Fruit fly (Drosophila melanogaster): ENCODE data around the gene CG43318.

Gene CG43318

DNA sequence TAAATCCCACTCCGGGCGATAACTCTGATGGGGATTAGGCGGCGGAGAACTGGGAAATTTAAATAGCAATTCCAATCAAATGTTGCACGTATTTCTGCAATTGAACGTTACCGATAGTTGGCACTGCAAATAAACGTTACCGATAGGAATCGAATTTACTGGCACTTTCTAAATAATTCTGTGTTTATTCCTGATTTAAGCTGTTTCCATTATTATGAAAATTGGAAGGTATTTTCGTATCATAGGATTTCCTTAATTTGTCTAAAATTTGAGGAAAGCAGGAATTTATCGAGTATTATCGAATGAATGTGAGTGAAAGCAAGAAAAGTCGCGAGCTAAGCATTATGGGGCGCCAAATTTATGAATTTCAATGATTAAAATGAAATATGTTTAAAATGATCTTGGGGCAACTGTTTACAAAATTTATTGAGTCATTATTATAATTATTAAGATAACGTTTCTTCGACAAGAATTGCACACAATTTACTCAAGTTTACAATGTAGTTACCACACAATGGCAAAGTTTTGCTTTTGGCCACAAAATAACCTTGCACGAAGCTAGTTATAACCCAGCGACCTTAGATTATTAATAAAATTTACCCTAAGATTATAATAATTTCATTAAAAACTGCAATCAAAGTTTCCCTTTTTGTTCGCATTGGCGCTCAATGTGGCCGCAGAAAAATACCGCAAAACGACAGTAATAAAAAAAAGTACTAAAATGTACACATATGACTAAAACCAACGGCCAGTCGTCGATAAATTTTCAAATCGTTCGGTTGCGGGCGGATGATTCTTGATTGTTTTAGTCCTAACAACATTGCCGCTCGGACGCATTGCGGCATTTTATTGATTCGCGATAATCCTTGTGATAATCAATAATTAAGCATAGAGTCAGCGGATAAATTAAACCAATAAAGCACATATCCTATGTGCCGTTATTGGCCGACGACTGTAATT lies 29.4 kb downstream of the CG43318 start, which contains the start of gene alpha-Man-IIb:
alpha-Man-IIb (plus strand) TSS at position 747 of the 960 bp plus-strand sequence.
- TF ChIP-seq fd96Ca (GFP tag; IDR thresholded peaks at IDR 0.05) (no peak), CG4496 (GFP tag; IDR thresholded peaks at IDR 0.05) (0 out of 3 replicates have a peak, but pooled peaks have one; percentile 40), Ets98B (GFP tag; IDR thresholded peaks at IDR 0.05) (peak; percentile 19; the same call in 1 of the 2 replicates)

dm6 chr3R:15802006-15802405 lies 31.2 kb downstream of the CG43318 start, which contains the start of gene CG9593:
TSS of gene CG9593 (plus strand) at chr3R:15802275.
- TF ChIP-seq CG8301 (tag; optimal IDR thresholded peaks at IDR 0.05) (no peak), CG32121 (GFP tag; IDR thresholded peaks at IDR 0.05) (no peak), rn (GFP tag; IDR thresholded peaks at IDR 0.05) (no peak), CG14655 (GFP tag; optimal IDR thresholded peaks at IDR 0.05) (no peak), CG13204 (GFP tag; optimal IDR thresholded peaks at IDR 0.05) (no peak), Ets98B (GFP tag; IDR thresholded peaks at IDR 0.05) (no peak), CG34367 (tag; optimal IDR thresholded peaks at IDR 0.05) (no peak), CG17806 (tag; optimal IDR thresholded peaks at IDR 0.05) (no peak), gl (tag; optimal IDR thresholded peaks at IDR 0.05) (no peak), CG8159 (tag; optimal IDR thresholded peaks at IDR 0.05) (no peak), CG9948 (tag; optimal IDR thresholded peaks at IDR 0.05) (no peak), CG4496 (GFP tag; IDR thresholded peaks at IDR 0.05) (no peak)

DNA sequence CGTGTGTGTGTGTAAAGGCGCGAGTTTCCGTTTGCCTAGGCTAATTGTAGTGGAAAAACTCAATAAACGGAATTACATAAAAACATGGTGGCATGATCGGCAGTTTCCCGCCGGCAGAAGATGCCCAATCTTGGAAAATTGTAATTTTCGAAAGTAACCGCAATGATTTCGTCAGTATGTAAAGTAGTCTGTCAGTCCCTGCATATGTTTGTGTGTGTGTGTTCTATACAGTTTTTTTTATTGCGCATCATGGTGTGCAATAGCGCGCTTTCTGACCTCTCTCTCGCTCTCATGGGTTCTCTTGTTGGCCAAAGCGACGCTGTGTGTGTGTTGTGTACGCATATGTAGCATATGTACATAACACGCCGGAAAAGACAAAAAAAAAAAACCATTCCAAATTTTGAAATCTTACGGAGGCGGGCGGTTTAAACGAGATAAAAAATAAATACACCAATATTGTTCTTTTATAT lies 38.9 kb downstream of the CG43318 start:
- TF ChIP-seq D1 (tag; optimal IDR thresholded peaks at IDR 0.05) (no peak), CG34367 (tag; optimal IDR thresholded peaks at IDR 0.05) (peak; percentile 32), rn (GFP tag; IDR thresholded peaks at IDR 0.05) (no peak), Pif1B (GFP tag; optimal IDR thresholded peaks at IDR 0.05) (peak; percentile 42), CG4496 (GFP tag; IDR thresholded peaks at IDR 0.05) (peak; percentile 70; the same call in 2 of the 3 replicates), CG8301 (tag; optimal IDR thresholded peaks at IDR 0.05) (peak; percentile 32), CG15710 (tag; optimal IDR thresholded peaks at IDR 0.05) (peak; percentile 21), fd96Ca (GFP tag; IDR thresholded peaks at IDR 0.05) (peak; percentile 45; the same call in 1 of the 3 replicates), CG13204 (GFP tag; optimal IDR thresholded peaks at IDR 0.05) (peak; percentile 17), Ets98B (GFP tag; IDR thresholded peaks at IDR 0.05) (peak; percentile 28; the same call in 1 of the 2 replicates), gl (tag; optimal IDR thresholded peaks at IDR 0.05) (peak; percentile 23), Pif1A (GFP tag; optimal IDR thresholded peaks at IDR 0.05) (no peak)

DNA sequence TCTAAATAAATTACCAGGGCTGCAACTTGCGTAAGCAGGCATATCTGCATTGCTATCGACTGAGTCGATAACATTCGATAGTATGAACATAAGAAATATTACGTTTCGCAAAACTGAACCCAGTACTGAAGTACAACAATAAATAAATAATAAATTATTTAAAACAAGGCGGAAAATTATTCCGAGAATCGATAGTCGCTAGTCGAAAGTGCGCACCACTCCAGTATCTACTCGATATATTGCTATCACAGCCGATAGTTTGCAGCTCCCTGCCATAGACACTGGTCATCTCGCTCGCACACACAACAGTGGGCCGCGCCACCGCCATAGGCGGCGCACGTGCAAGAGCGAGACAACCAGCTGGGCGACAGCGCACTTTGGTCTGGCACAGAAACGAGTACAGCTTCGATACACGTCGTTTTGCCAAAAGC lies 39.8 kb downstream of the CG43318 start, which contains the start of gene nsl1:
nsl1 (plus strand) TSS at position 411 of the 431 bp plus-strand sequence.
- peak; percentile 34 for TF ChIP-seq CG8159 (tag; optimal IDR thresholded peaks at IDR 0.05)
- TF ChIP-seq CG12605 (GFP tag; IDR thresholded peaks at IDR 0.05) = 0 out of 2 replicates have a peak, but pooled peaks have one; percentile 22
- TF ChIP-seq CG9948 (tag; optimal IDR thresholded peaks at IDR 0.05) = no peak
- TF ChIP-seq D1 (tag; optimal IDR thresholded peaks at IDR 0.05) = no peak
- TF ChIP-seq EcR (GFP tag; optimal IDR thresholded peaks at IDR 0.05) = no peak
- TF ChIP-seq CG4496 (GFP tag; IDR thresholded peaks at IDR 0.05) = peak; percentile 72; the same call in 2 of the 3 replicates
- no peak for TF ChIP-seq CG10348 (GFP tag; IDR thresholded peaks at IDR 0.05)
- no peak for TF ChIP-seq Pif1A (GFP tag; optimal IDR thresholded peaks at IDR 0.05)
- peak; percentile 63 for TF ChIP-seq Pif1B (GFP tag; optimal IDR thresholded peaks at IDR 0.05)
- no peak for TF ChIP-seq CG32121 (GFP tag; IDR thresholded peaks at IDR 0.05)
- TF ChIP-seq Snoo (tag; optimal IDR thresholded peaks at IDR 0.05) = peak; percentile 58
- no peak for TF ChIP-seq CG8301 (tag; optimal IDR thresholded peaks at IDR 0.05)
- 0 out of 2 replicates have a peak, but pooled peaks have one; percentile 18 for TF ChIP-seq rn (GFP tag; IDR thresholded peaks at IDR 0.05)
- peak; percentile 51 for TF ChIP-seq Ets98B (GFP tag; IDR thresholded peaks at IDR 0.05)
- TF ChIP-seq CG14655 (GFP tag; optimal IDR thresholded peaks at IDR 0.05) = no peak
- TF ChIP-seq CG17806 (tag; optimal IDR thresholded peaks at IDR 0.05) = no peak
- TF ChIP-seq CG15710 (tag; optimal IDR thresholded peaks at IDR 0.05) = peak; percentile 31
- TF ChIP-seq CG34367 (tag; optimal IDR thresholded peaks at IDR 0.05) = peak; percentile 4
- peak; percentile 39; the same call in 1 of the 3 replicates for TF ChIP-seq fd96Ca (GFP tag; IDR thresholded peaks at IDR 0.05)
- TF ChIP-seq gl (tag; optimal IDR thresholded peaks at IDR 0.05) = peak; percentile 56
- no peak for TF ChIP-seq CG13204 (GFP tag; optimal IDR thresholded peaks at IDR 0.05)

DNA sequence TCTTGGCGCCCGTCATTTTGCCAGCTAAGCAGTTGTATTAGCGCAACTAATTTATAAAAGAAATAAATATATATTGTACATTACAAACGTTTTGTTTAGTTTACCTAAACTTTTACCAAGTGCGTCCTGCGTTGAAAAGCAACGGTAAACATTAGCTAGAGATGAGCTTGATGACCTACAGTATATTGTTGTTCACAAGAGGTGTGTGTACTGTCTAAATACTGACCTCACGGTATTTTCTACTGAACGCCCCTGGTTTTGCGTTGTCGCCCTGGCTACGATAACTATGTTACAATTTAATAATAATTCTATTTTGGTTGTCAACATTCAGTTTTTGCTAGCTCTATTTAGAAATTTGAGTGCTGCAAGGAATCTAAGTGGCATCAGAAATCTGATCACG lies 40.8 kb downstream of the CG43318 start, which contains the start of gene Acyp2:
Acyp2 (plus strand) TSS at position 262 of the 400 bp plus-strand sequence.
- TF ChIP-seq CG8301 (tag; optimal IDR thresholded peaks at IDR 0.05) (no peak), CG14655 (GFP tag; optimal IDR thresholded peaks at IDR 0.05) (no peak), Pif1A (GFP tag; optimal IDR thresholded peaks at IDR 0.05) (no peak), CG13204 (GFP tag; optimal IDR thresholded peaks at IDR 0.05) (no peak), CG17806 (tag; optimal IDR thresholded peaks at IDR 0.05) (no peak), CG10348 (GFP tag; IDR thresholded peaks at IDR 0.05) (no peak), gl (tag; optimal IDR thresholded peaks at IDR 0.05) (no peak), EcR (GFP tag; optimal IDR thresholded peaks at IDR 0.05) (no peak), D1 (tag; optimal IDR thresholded peaks at IDR 0.05) (no peak), CG15710 (tag; optimal IDR thresholded peaks at IDR 0.05) (no peak), CG32121 (GFP tag; IDR thresholded peaks at IDR 0.05) (no peak)

Data from whole organism, pupa.